Fruit fly (Drosophila melanogaster) Kc167 (cell line): ENCODE results near the gene Pfdn5.

Source experiments
- h ChIP-seq: fragments of >200 bp; optimal IDR thresholded peaks from 3 replicates; lab custom pipeline; 2018; ENCODE audit warnings: missing external identifiers
- insv ChIP-seq: fragments of >200 bp; optimal IDR thresholded peaks from 3 replicates; lab custom pipeline; 2018; ENCODE audit warnings: missing external identifiers

DNA sequence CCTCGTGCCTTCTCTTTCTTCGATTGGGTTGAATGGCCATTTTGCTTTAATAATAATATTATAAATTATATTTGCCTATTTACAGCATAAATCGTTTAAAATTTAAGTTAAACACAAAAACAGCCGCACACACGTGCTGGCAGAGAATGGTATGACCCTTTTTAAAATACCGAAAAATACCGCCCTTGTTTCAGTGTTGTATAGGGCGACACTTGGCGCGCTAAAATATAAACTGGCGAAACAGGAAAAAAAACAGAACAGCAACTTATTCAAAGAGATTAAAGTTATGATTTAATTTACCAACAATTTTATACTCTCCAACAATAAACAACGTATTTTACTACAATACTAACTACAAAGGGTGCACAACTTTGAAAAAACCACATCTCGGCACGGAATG lies 40.3 kb upstream of the Pfdn5 start, which contains the start of gene CG12499:
- TF ChIP-seq h (lab: Kevin White, UChicago) = no peak
- TF ChIP-seq insv (lab: Kevin White, UChicago) = no peak
